Worm (Caenorhabditis elegans): ENCODE measurements around the gene cbp-3.
A peak's percentile ranks its signal among the peaks of the same experiment; 100 is the strongest.

Gene cbp-3

ce11 chrIII:9867780-9868503 is 45.9 kb upstream of the cbp-3 start, which contains the start of gene dhhc-4 (continued):
- peak; percentile 37 for TF ChIP-seq lin-15B (tag; optimal IDR thresholded peaks at IDR 0.05)
- TF ChIP-seq unc-30 (tag; optimal IDR thresholded peaks at IDR 0.05): no peak
- no peak for TF ChIP-seq elt-3 (tag; optimal IDR thresholded peaks at IDR 0.05)
- peak; percentile 12 for TF ChIP-seq C16A3.4 (tag; optimal IDR thresholded peaks at IDR 0.05)
- peak; percentile 94 for TF ChIP-seq tbx-2 (tag; optimal IDR thresholded peaks at IDR 0.05)

ce11 chrIII:9871032-9871431 is 42.8 kb upstream of the cbp-3 start, which contains the start of gene ZK757.1:
Gene ZK757.1 (minus strand): TSS chrIII:9871132.
- TF ChIP-seq nhr-85 (tag) (no peak), hlh-17 (GFP tag; optimal IDR thresholded peaks at IDR 0.05; ENCODE audit: borderline replicate concordance) (no peak), aly-2 (tag; optimal IDR thresholded peaks at IDR 0.05) (no peak), vab-15 (tag; optimal IDR thresholded peaks at IDR 0.05) (no peak), zip-4 (GFP tag; optimal IDR thresholded peaks at IDR 0.05) (no peak), nhr-90 (tag; optimal IDR thresholded peaks at IDR 0.05; ENCODE audit: poor library complexity) (no peak), fkh-8 (tag; optimal IDR thresholded peaks at IDR 0.05) (no peak), nhr-84 (tag; optimal IDR thresholded peaks at IDR 0.05) (no peak), xbp-1 (tag; optimal IDR thresholded peaks at IDR 0.05) (no peak), nhr-76 (tag; optimal IDR thresholded peaks at IDR 0.05) (no peak), unc-86 (tag; optimal IDR thresholded peaks at IDR 0.05) (no peak), mdl-1 (tag; optimal IDR thresholded peaks at IDR 0.05) (no peak)

ce11 chrIII:9874515-9874914 is 39.3 kb upstream of the cbp-3 start:
- no peak for TF ChIP-seq mef-2 (tag; optimal IDR thresholded peaks at IDR 0.05)
- no peak for TF ChIP-seq lin-14 (GFP tag; optimal IDR thresholded peaks at IDR 0.05)
- TF ChIP-seq nhr-20 (tag; optimal IDR thresholded peaks at IDR 0.05): no peak
- no peak for TF ChIP-seq C16A3.4 (tag; optimal IDR thresholded peaks at IDR 0.05)
- TF ChIP-seq efl-1 (optimal IDR thresholded peaks at IDR 0.05): no peak
- TF ChIP-seq efl-1 (GFP tag; optimal IDR thresholded peaks at IDR 0.05 in 1 of 2): no peak
- no peak for TF ChIP-seq mep-1 (tag; optimal IDR thresholded peaks at IDR 0.05)
- TF ChIP-seq lin-35 (GFP tag; optimal IDR thresholded peaks at IDR 0.05): no peak
- no peak for TF ChIP-seq nhr-11 (tag; optimal IDR thresholded peaks at IDR 0.05)
- no peak for TF ChIP-seq ztf-11 (tag; optimal IDR thresholded peaks at IDR 0.05)
- no peak for TF ChIP-seq sup-37 (GFP tag; optimal IDR thresholded peaks at IDR 0.05)
- no peak for TF ChIP-seq isw-1 (GFP tag; IDR thresholded peaks at IDR 0.05)
- no peak for TF ChIP-seq egl-27 (tag; optimal IDR thresholded peaks at IDR 0.05)
- TF ChIP-seq alr-1 (tag; optimal IDR thresholded peaks at IDR 0.05; ENCODE audit: borderline replicate concordance): no peak
- TF ChIP-seq nhr-76 (tag; optimal IDR thresholded peaks at IDR 0.05): no peak
- TF ChIP-seq nhr-237 (tag; optimal IDR thresholded peaks at IDR 0.05): no peak
- no peak for TF ChIP-seq pqm-1 (tag; optimal IDR thresholded peaks at IDR 0.05)
- TF ChIP-seq egl-13 (tag; optimal IDR thresholded peaks at IDR 0.05): no peak

- TF ChIP-seq pqm-1 (tag; optimal IDR thresholded peaks at IDR 0.05) (no peak), efl-3 (GFP tag; optimal IDR thresholded peaks at IDR 0.05) (no peak), skn-1 (tag; optimal IDR thresholded peaks at IDR 0.05) (no peak), grh-1 (GFP tag; IDR thresholded peaks at IDR 0.05) (no peak), unc-86 (tag; optimal IDR thresholded peaks at IDR 0.05) (no peak)
Observed at ce11 chrIII:9876951-9877350, 36.8 kb upstream of the cbp-3 start, which contains the start of gene ZK757.10. Gene ZK757.10 (plus strand): TSS chrIII:9877251.
